Worm (Caenorhabditis elegans) whole organism, L3 larva: ENCODE results near the gene prx-5.
A peak's percentile ranks its signal among the peaks of the same experiment; 100 is the strongest.

Experiments used
- R02D3.7 ChIP-seq: fragments of 150-350 bp; optimal IDR thresholded peaks from 2 replicates; lab custom pipeline; 2014; ENCODE audit warnings: missing biosample characterization, missing genetic modification characterization
- aly-2 ChIP-seq: fragments of 150-350 bp; optimal IDR thresholded peaks from 2 replicates; lab custom pipeline; 2014; ENCODE audit warnings: missing biosample characterization, missing genetic modification characterization
- ceh-16 ChIP-seq: sonication (generic microtip); optimal IDR thresholded peaks from 2 replicates; lab custom pipeline; 2017; ENCODE audit warnings: missing biosample characterization, missing genetic modification characterization
- ceh-28 ChIP-seq: fragments of 150-350 bp; optimal IDR thresholded peaks from 2 replicates; lab custom pipeline; 2014; ENCODE audit warnings: missing biosample characterization, missing genetic modification reagents, missing genetic modification characterization
- daf-12 ChIP-seq: fragments of 150-350 bp; optimal IDR thresholded peaks from 2 replicates; lab custom pipeline; 2014; ENCODE audit warnings: missing biosample characterization, missing genetic modification reagents, missing genetic modification characterization
- egl-27 ChIP-seq: sonication (generic microtip); optimal IDR thresholded peaks from 4 replicates; lab custom pipeline; 2017; ENCODE audit warnings: missing biosample characterization, missing genetic modification reagents, missing genetic modification characterization
- egl-5 ChIP-seq: fragments of 150-350 bp; optimal IDR thresholded peaks from 2 replicates; lab custom pipeline; 2017; ENCODE audit warnings: missing biosample characterization, missing genetic modification reagents, missing genetic modification characterization, inconsistent platforms
- elt-1 ChIP-seq: fragments of 150-350 bp; optimal IDR thresholded peaks from 2 replicates; lab custom pipeline; 2014; ENCODE audit warnings: missing biosample characterization, missing genetic modification characterization
- elt-2 ChIP-seq: sonication (generic microtip); optimal IDR thresholded peaks from 2 replicates; lab custom pipeline; 2016; ENCODE audit warnings: missing genetic modification reagents, mild to moderate bottlenecking, missing genetic modification characterization, missing compliant biosample characterization
- elt-3 ChIP-seq, 3 experiments: fragments of 150-350 bp in 1 of 3; sonication (generic microtip) in 2 of 3; optimal IDR thresholded peaks; 2 replicates in 2 of 3; 4 replicates in 1 of 3; lab custom pipeline; 2014 to 2017; ENCODE audit warnings: missing biosample characterization in 3 of 3, missing genetic modification characterization in 3 of 3
- fkh-2 ChIP-seq: fragments of 150-350 bp; optimal IDR thresholded peaks from 2 replicates; lab custom pipeline; 2014; ENCODE audit warnings: missing biosample characterization, missing genetic modification reagents, missing genetic modification characterization
- fos-1 ChIP-seq: fragments of 150-350 bp; optimal IDR thresholded peaks from 2 replicates; lab custom pipeline; 2014; ENCODE audit warnings: missing biosample characterization, missing genetic modification characterization
- hmg-11 ChIP-seq: sonication (generic microtip); optimal IDR thresholded peaks from 2 replicates; lab custom pipeline; 2016; ENCODE audit warnings: missing genetic modification characterization, missing compliant biosample characterization
- jun-1 ChIP-seq: fragments of 150-350 bp; optimal IDR thresholded peaks from 2 replicates; lab custom pipeline; 2014; ENCODE audit warnings: missing biosample characterization, missing genetic modification reagents, missing genetic modification characterization
- lin-15B ChIP-seq: fragments of 150-350 bp; optimal IDR thresholded peaks from 2 replicates; lab custom pipeline; 2014; ENCODE audit warnings: missing biosample characterization, missing genetic modification characterization
- lin-39 ChIP-seq: fragments of 150-350 bp; optimal IDR thresholded peaks from 2 replicates; lab custom pipeline; 2018; ENCODE audit warnings: missing biosample characterization, missing genetic modification reagents, missing genetic modification characterization
- lsy-12 ChIP-seq: sonication (generic microtip); optimal IDR thresholded peaks from 2 replicates; lab custom pipeline; 2016; ENCODE audit warnings: mild to moderate bottlenecking, missing genetic modification characterization, missing compliant biosample characterization
- mml-1 ChIP-seq: fragments of 150-350 bp; sonication (generic microtip); optimal IDR thresholded peaks from 3 replicates; lab custom pipeline; 2014; ENCODE audit warnings: missing biosample characterization, missing genetic modification characterization
- nfya-1 ChIP-seq: sonication (generic microtip); optimal IDR thresholded peaks from 2 replicates; lab custom pipeline; 2017; ENCODE audit warnings: missing genetic modification characterization, mild to moderate bottlenecking, missing compliant biosample characterization, antibody characterized with exemption, moderate library complexity; ENCODE audit not compliant: insufficient read depth
- nhr-11 ChIP-seq: fragments of 150-350 bp; optimal IDR thresholded peaks from 2 replicates; lab custom pipeline; 2014; ENCODE audit warnings: missing biosample characterization, missing genetic modification characterization
- nhr-12 ChIP-seq: fragments of 150-350 bp; optimal IDR thresholded peaks from 2 replicates; lab custom pipeline; 2014; ENCODE audit warnings: missing biosample characterization, missing genetic modification characterization
- nhr-23 ChIP-seq: fragments of 150-350 bp; optimal IDR thresholded peaks from 2 replicates; lab custom pipeline; 2014; ENCODE audit warnings: missing biosample characterization, missing genetic modification reagents, missing genetic modification characterization
- nhr-25 ChIP-seq: sonication (generic microtip); optimal IDR thresholded peaks from 2 replicates; lab custom pipeline; 2017; ENCODE audit warnings: missing biosample characterization, missing genetic modification characterization
- nhr-28 ChIP-seq: fragments of 150-350 bp; optimal IDR thresholded peaks from 2 replicates; lab custom pipeline; 2014; ENCODE audit warnings: missing biosample characterization, missing genetic modification characterization
- nhr-43 ChIP-seq: sonication (generic microtip); optimal IDR thresholded peaks from 2 replicates; lab custom pipeline; 2016; ENCODE audit warnings: mild to moderate bottlenecking, missing genetic modification characterization, missing compliant biosample characterization; ENCODE audit not compliant: poor library complexity, severe bottlenecking
- pha-4 ChIP-seq: fragments of 150-350 bp; optimal IDR thresholded peaks from 2 replicates; lab custom pipeline; 2014; ENCODE audit warnings: missing biosample characterization, missing genetic modification reagents, missing genetic modification characterization
- pqm-1 ChIP-seq: fragments of 150-350 bp; optimal IDR thresholded peaks from 2 replicates; lab custom pipeline; 2017; ENCODE audit warnings: missing biosample characterization, missing genetic modification characterization, inconsistent platforms
- sea-2 ChIP-seq: fragments of 150-350 bp; sonication (generic microtip); optimal IDR thresholded peaks from 4 replicates; lab custom pipeline; 2014; ENCODE audit warnings: missing biosample characterization, missing genetic modification reagents, missing genetic modification characterization
- snpc-4 ChIP-seq: fragments of 150-350 bp; optimal IDR thresholded peaks from 2 replicates; lab custom pipeline; 2014; ENCODE audit warnings: missing biosample characterization, missing genetic modification characterization
- unc-39 ChIP-seq: sonication (generic microtip); optimal IDR thresholded peaks from 4 replicates; lab custom pipeline; 2017; ENCODE audit warnings: missing biosample characterization, missing genetic modification characterization
- zag-1 ChIP-seq: fragments of 150-350 bp; optimal IDR thresholded peaks from 2 replicates; lab custom pipeline; 2014; ENCODE audit warnings: missing biosample characterization, missing genetic modification characterization
- ztf-4 ChIP-seq: fragments of 150-350 bp; optimal IDR thresholded peaks from 2 replicates; lab custom pipeline; 2014; ENCODE audit warnings: missing biosample characterization, missing genetic modification characterization

prx-5 gene

ce11 chrII:8668871-8669270, 35.8 kb upstream of the prx-5 start:
- TF ChIP-seq egl-5 (tag; lab: Kevin White, UChicago) (no peak), nhr-11 (tag; lab: Kevin White, UChicago) (no peak)

- TF ChIP-seq snpc-4 (peak; percentile 14), nhr-12 (tag; lab: Kevin White, UChicago) (no peak)
These were observed 33.8 kb upstream of the prx-5 start for ce11 chrII:8670835-8671234.

ce11 chrII:8675369-8675768, 29.3 kb upstream of the prx-5 start:
- no peak for TF ChIP-seq ztf-4 (tag; lab: Kevin White, UChicago)
- TF ChIP-seq snpc-4, result no peak
- TF ChIP-seq nhr-23, result peak; percentile 17
- no peak for TF ChIP-seq jun-1 (tag; lab: Kevin White, UChicago)
- peak; percentile 1 for TF ChIP-seq nhr-25 (tag; lab: Kevin White, UChicago)
- no peak for TF ChIP-seq egl-5 (tag; lab: Kevin White, UChicago)
- TF ChIP-seq elt-3 (tag; optimal IDR thresholded peaks at IDR 0.05; lab: Kevin White, UChicago), result no peak

ce11 chrII:8679799-8680198, 24.8 kb upstream of the prx-5 start:
- TF ChIP-seq nfya-1 (tag; lab: Kevin White, UChicago), result no peak
- TF ChIP-seq lin-39 (tag; lab: Kevin White, UChicago), result no peak
- peak; percentile 24 for TF ChIP-seq pha-4 (tag; lab: Kevin White, UChicago)
- TF ChIP-seq elt-1 (tag; lab: Kevin White, UChicago), result no peak
- TF ChIP-seq daf-12, result no peak
- peak; percentile 6 for TF ChIP-seq pqm-1 (tag; lab: Kevin White, UChicago)
- peak; percentile 63 for TF ChIP-seq elt-2
- no peak for TF ChIP-seq zag-1
- TF ChIP-seq ztf-4 (tag; lab: Kevin White, UChicago), result no peak
- no peak for TF ChIP-seq sea-2

- TF ChIP-seq snpc-4 (peak; percentile 49), zag-1 (no peak), fkh-2 (no peak), ceh-16 (tag; lab: Kevin White, UChicago) (no peak), nfya-1 (tag; lab: Kevin White, UChicago) (peak; percentile 60), R02D3.7 (tag; lab: Kevin White, UChicago) (peak; percentile 28), aly-2 (tag; lab: Kevin White, UChicago) (no peak), sea-2 (no peak), nhr-43 (peak; percentile 50), nhr-23 (no peak), nhr-12 (tag; lab: Kevin White, UChicago) (no peak), lin-39 (tag; lab: Kevin White, UChicago) (peak; percentile 46), nhr-28 (tag; lab: Kevin White, UChicago) (no peak), egl-27 (tag; lab: Kevin White, UChicago) (no peak), hmg-11 (peak; percentile 55), unc-39 (tag; lab: Kevin White, UChicago) (no peak), ztf-4 (tag; lab: Kevin White, UChicago) (no peak), lsy-12 (tag; lab: Kevin White, UChicago) (no peak), fos-1 (tag; lab: Kevin White, UChicago) (no peak), nhr-11 (tag; lab: Kevin White, UChicago) (no peak), mml-1 (tag; lab: Kevin White, UChicago) (no peak), lin-15B (tag; lab: Kevin White, UChicago) (peak; percentile 49), egl-5 (tag; lab: Kevin White, UChicago) (peak; percentile 63), ceh-28 (no peak)
These were observed 20.7 kb upstream of the prx-5 start for ce11 chrII:8683933-8684332.

ce11 chrII:8684824-8685223, 19.8 kb upstream of the prx-5 start, which contains the start of gene hgap-2:
Gene hgap-2 (minus strand): TSS chrII:8684924.
- no peak for TF ChIP-seq nhr-11 (tag; lab: Kevin White, UChicago)
- TF ChIP-seq pqm-1 (tag; lab: Kevin White, UChicago), result peak; percentile 19
- TF ChIP-seq sea-2, result no peak
- TF ChIP-seq pha-4 (tag; lab: Kevin White, UChicago), result peak; percentile 4
